Fruit fly (Drosophila melanogaster) whole organism, adult: ENCODE data around the gene RpL7-like.

Experiments used
- CG11617 ChIP-seq: fragments of 200-800 bp; sonication (Bioruptor generic); optimal IDR thresholded peaks from 2 replicates; lab custom pipeline; 2017; ENCODE audit warnings: mild to moderate bottlenecking, missing biosample characterization, missing genetic modification reagents, missing genetic modification characterization
- CG12768 ChIP-seq: fragments of 200-800 bp; sonication (Bioruptor generic); optimal IDR thresholded peaks from 2 replicates; lab custom pipeline; 2017; ENCODE audit warnings: missing biosample characterization, missing genetic modification characterization, mild to moderate bottlenecking, moderate library complexity, missing genetic modification reagents
- CG14711 ChIP-seq: fragments of 200-800 bp; sonication (Bioruptor generic); optimal IDR thresholded peaks from 2 replicates; lab custom pipeline; 2018; ENCODE audit warnings: missing biosample characterization, mild to moderate bottlenecking, missing genetic modification characterization, moderate library complexity
- CG1620 ChIP-seq: fragments of 200-800 bp; sonication (Bioruptor generic); optimal IDR thresholded peaks from 2 replicates; lab custom pipeline; 2016; ENCODE audit warnings: missing biosample characterization, missing genetic modification characterization
- CG33017 ChIP-seq: fragments of 200-800 bp; sonication (Bioruptor generic); optimal IDR thresholded peaks from 2 replicates; lab custom pipeline; 2018; ENCODE audit warnings: missing biosample characterization, mild to moderate bottlenecking, missing genetic modification characterization, moderate library complexity
- CG5204 ChIP-seq: fragments of 200-800 bp; sonication (Bioruptor generic); optimal IDR thresholded peaks from 2 replicates; lab custom pipeline; 2016; ENCODE audit warnings: missing biosample characterization, missing genetic modification characterization
- CG7045 ChIP-seq: fragments of 200-800 bp; sonication (Bioruptor generic); optimal IDR thresholded peaks from 2 replicates; lab custom pipeline; 2017; ENCODE audit warnings: missing biosample characterization, mild to moderate bottlenecking, missing genetic modification characterization
- CG7101 ChIP-seq: fragments of 200-800 bp; sonication (Bioruptor generic); optimal IDR thresholded peaks from 2 replicates; lab custom pipeline; 2018; ENCODE audit warnings: missing biosample characterization, mild to moderate bottlenecking, missing genetic modification characterization, moderate library complexity
- Clk ChIP-seq: fragments of 200-800 bp; sonication (Bioruptor generic); optimal IDR thresholded peaks from 2 replicates; lab custom pipeline; 2017; ENCODE audit warnings: missing biosample characterization, missing genetic modification characterization
- Crg-1 ChIP-seq: fragments of 200-800 bp; sonication (Bioruptor generic); optimal IDR thresholded peaks from 2 replicates; lab custom pipeline; 2016; ENCODE audit warnings: missing biosample characterization, missing genetic modification characterization
- Hr96 ChIP-seq: fragments of 200-800 bp; sonication (Bioruptor generic); optimal IDR thresholded peaks from 2 replicates; lab custom pipeline; 2016; ENCODE audit warnings: missing biosample characterization, missing genetic modification characterization
- Mnt ChIP-seq: fragments of 200-800 bp; sonication (Bioruptor generic); optimal IDR thresholded peaks from 2 replicates; lab custom pipeline; 2016; ENCODE audit warnings: missing biosample characterization, mild to moderate bottlenecking, missing genetic modification characterization
- bab1 ChIP-seq: fragments of 200-800 bp; sonication (Bioruptor generic); optimal IDR thresholded peaks from 3 replicates; lab custom pipeline; 2019; ENCODE audit warnings: missing biosample characterization, mild to moderate bottlenecking, missing genetic modification characterization, moderate library complexity
- cic ChIP-seq: fragments of 200-800 bp; sonication (Bioruptor generic); optimal IDR thresholded peaks from 2 replicates; lab custom pipeline; 2017; ENCODE audit warnings: missing biosample characterization, mild to moderate bottlenecking, missing genetic modification characterization, moderate library complexity
- cnc ChIP-seq, 2 experiments: fragments of >200 bp; optimal IDR thresholded peaks; 2 replicates each; lab custom pipeline; 2017
- kay ChIP-seq: fragments of 200-800 bp; sonication (Bioruptor generic); peaks from one replicate; lab custom pipeline; 2016; ENCODE audit warnings: missing biosample characterization, missing genetic modification characterization, borderline replicate concordance
- ovo ChIP-seq: fragments of 200-800 bp; sonication (Bioruptor generic); optimal IDR thresholded peaks from 2 replicates; lab custom pipeline; 2016; ENCODE audit warnings: missing biosample characterization, missing genetic modification characterization
- pad ChIP-seq: fragments of 200-800 bp; sonication (Bioruptor generic); optimal IDR thresholded peaks from 3 replicates; lab custom pipeline; 2017; ENCODE audit warnings: missing biosample characterization, missing genetic modification characterization, mild to moderate bottlenecking, moderate library complexity, missing genetic modification reagents
- tj ChIP-seq: fragments of 200-800 bp; sonication (Bioruptor generic); optimal IDR thresholded peaks from 3 replicates; lab custom pipeline; 2017; ENCODE audit warnings: missing biosample characterization, mild to moderate bottlenecking, missing genetic modification characterization, moderate library complexity
- toe ChIP-seq: fragments of 200-800 bp; sonication (Bioruptor generic); optimal IDR thresholded peaks from 2 replicates; lab custom pipeline; 2016; ENCODE audit warnings: missing biosample characterization, missing genetic modification characterization

Gene RpL7-like

dm6 chr2L:12044613-12045350 lies 11.3 kb upstream of the RpL7-like start, which contains the start of gene CG6785:
Gene CG6785, minus strand, starts transcription at chr2L:12045200.
- peak; percentile 88 for TF ChIP-seq CG33017 (tag; lab: Kevin White, UChicago)
- peak; percentile 78 for TF ChIP-seq Mnt (GFP tag; lab: Kevin White, UChicago)
- peak; percentile 73 for TF ChIP-seq ovo (GFP tag; lab: Kevin White, UChicago)
- TF ChIP-seq toe: peak; percentile 60
- TF ChIP-seq CG11617 (GFP tag; lab: Kevin White, UChicago): peak; percentile 95
- TF ChIP-seq tj: peak; percentile 81
- peak; percentile 92 for TF ChIP-seq Crg-1 (GFP tag; lab: Kevin White, UChicago)
- TF ChIP-seq pad (GFP tag; lab: Kevin White, UChicago): peak; percentile 69
- TF ChIP-seq CG5204 (GFP tag; lab: Kevin White, UChicago): peak; percentile 79
- peak; percentile 87 for TF ChIP-seq cic (GFP tag; lab: Kevin White, UChicago)
- TF ChIP-seq CG1620 (GFP tag; lab: Kevin White, UChicago): peak; percentile 71
- TF ChIP-seq Hr96 (GFP tag; lab: Kevin White, UChicago): peak; percentile 61
- peak; percentile 90 for TF ChIP-seq CG12768 (GFP tag; lab: Kevin White, UChicago)
- TF ChIP-seq bab1 (GFP tag; lab: Kevin White, UChicago): peak; percentile 93
- peak; percentile 96 for TF ChIP-seq kay (GFP tag; lab: Kevin White, UChicago)
- peak; percentile 96 for TF ChIP-seq CG7101
- peak; percentile 87 for TF ChIP-seq CG14711 (tag; lab: Kevin White, UChicago)
- peak; percentile 56 for TF ChIP-seq Clk
- peak; percentile 83 for TF ChIP-seq CG7045 (GFP tag; lab: Kevin White, UChicago)
- TF ChIP-seq cnc (optimal IDR thresholded peaks at IDR 0.05; lab: Kevin White, UChicago): no peak

DNA sequence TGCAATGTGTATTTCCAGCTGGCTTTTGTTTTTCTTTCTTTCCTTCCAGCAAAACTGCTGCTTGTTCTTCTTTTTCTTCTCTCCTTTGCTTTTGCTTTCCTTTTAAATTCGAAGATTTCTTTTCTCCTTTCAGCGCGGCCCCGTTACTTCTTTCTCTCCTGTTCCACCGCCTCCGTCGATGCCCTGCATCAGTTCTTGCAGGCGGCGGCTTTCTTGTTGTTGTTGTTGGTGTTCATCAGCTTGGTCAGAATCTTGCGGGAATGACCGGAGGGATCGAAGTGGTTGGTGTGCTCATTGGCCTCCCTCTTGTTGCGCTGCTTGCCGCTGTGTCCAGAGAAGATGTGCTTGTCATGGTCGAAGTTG lies 10.6 kb upstream of the RpL7-like start:
- TF ChIP-seq cnc (optimal IDR thresholded peaks at IDR 0.05; lab: Kevin White, UChicago): peak in 1 of 2 experiments; percentile 48
- no peak for TF ChIP-seq Mnt (GFP tag; lab: Kevin White, UChicago)
- peak; percentile 81 for TF ChIP-seq pad (GFP tag; lab: Kevin White, UChicago)

dm6 chr2L:12045941-12046855 lies 9.9 kb upstream of the RpL7-like start, which contains the start of gene CG6770:
Gene CG6770, minus strand, starts transcription at chr2L:12046118.
- TF ChIP-seq CG1620 (GFP tag; lab: Kevin White, UChicago) (peak; percentile 79), Mnt (GFP tag; lab: Kevin White, UChicago) (peak; percentile 70), cic (GFP tag; lab: Kevin White, UChicago) (peak; percentile 45), CG7045 (GFP tag; lab: Kevin White, UChicago) (peak; percentile 82), CG11617 (GFP tag; lab: Kevin White, UChicago) (peak; percentile 95), CG33017 (tag; lab: Kevin White, UChicago) (peak; percentile 97), ovo (GFP tag; lab: Kevin White, UChicago) (peak; percentile 27), Crg-1 (GFP tag; lab: Kevin White, UChicago) (peak; percentile 74), toe (peak; percentile 85), CG12768 (GFP tag; lab: Kevin White, UChicago) (peak; percentile 92), Hr96 (GFP tag; lab: Kevin White, UChicago) (peak; percentile 75), tj (peak; percentile 96), bab1 (GFP tag; lab: Kevin White, UChicago) (peak; percentile 89), kay (GFP tag; lab: Kevin White, UChicago) (peak; percentile 93), CG14711 (tag; lab: Kevin White, UChicago) (peak; percentile 100), Clk (no peak), CG5204 (GFP tag; lab: Kevin White, UChicago) (peak; percentile 85), cnc (optimal IDR thresholded peaks at IDR 0.05; lab: Kevin White, UChicago) (no peak), pad (GFP tag; lab: Kevin White, UChicago) (peak; percentile 43), CG7101 (peak; percentile 97)

dm6 chr2L:12046856-12047230 lies 9.3 kb upstream of the RpL7-like start:
- no peak for TF ChIP-seq CG5204 (GFP tag; lab: Kevin White, UChicago)
- TF ChIP-seq Mnt (GFP tag; lab: Kevin White, UChicago): no peak
- TF ChIP-seq Hr96 (GFP tag; lab: Kevin White, UChicago): no peak
- TF ChIP-seq CG12768 (GFP tag; lab: Kevin White, UChicago): no peak
- TF ChIP-seq Clk: no peak
- TF ChIP-seq pad (GFP tag; lab: Kevin White, UChicago): no peak
- no peak for TF ChIP-seq cnc (optimal IDR thresholded peaks at IDR 0.05; lab: Kevin White, UChicago)
- TF ChIP-seq CG11617 (GFP tag; lab: Kevin White, UChicago): no peak
- no peak for TF ChIP-seq CG1620 (GFP tag; lab: Kevin White, UChicago)
- TF ChIP-seq CG7045 (GFP tag; lab: Kevin White, UChicago): no peak
- no peak for TF ChIP-seq bab1 (GFP tag; lab: Kevin White, UChicago)
- no peak for TF ChIP-seq Crg-1 (GFP tag; lab: Kevin White, UChicago)
- TF ChIP-seq cic (GFP tag; lab: Kevin White, UChicago): no peak

DNA sequence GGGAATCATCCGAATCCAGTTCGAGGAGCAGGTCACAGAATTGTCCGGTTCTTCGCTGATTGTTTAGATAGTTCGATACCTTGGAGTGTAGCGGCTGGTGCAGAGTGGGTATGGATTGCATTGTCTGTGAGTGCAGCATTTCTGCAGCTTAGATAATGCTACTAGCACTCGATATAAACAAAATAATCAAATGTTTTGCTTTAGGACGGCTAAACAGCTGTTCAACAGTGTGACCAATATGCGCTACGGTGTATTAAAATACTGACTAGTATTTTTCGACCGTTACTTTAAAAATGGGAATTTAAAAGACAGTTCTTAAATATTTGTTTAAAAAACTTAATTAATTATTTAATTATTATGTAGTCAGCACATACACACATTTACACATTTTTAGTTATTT lies 7.4 kb upstream of the RpL7-like start, which contains the start of gene Plzf:
Gene Plzf, minus strand, starts transcription at position 196 of the 400 bp plus-strand sequence.
- TF ChIP-seq CG14711 (tag; lab: Kevin White, UChicago): no peak
- no peak for TF ChIP-seq CG33017 (tag; lab: Kevin White, UChicago)
- TF ChIP-seq tj: no peak
- TF ChIP-seq cic (GFP tag; lab: Kevin White, UChicago): no peak
- no peak for TF ChIP-seq pad (GFP tag; lab: Kevin White, UChicago)
- no peak for TF ChIP-seq Clk
- TF ChIP-seq ovo (GFP tag; lab: Kevin White, UChicago): no peak
- TF ChIP-seq CG5204 (GFP tag; lab: Kevin White, UChicago): no peak
- no peak for TF ChIP-seq toe
- TF ChIP-seq CG12768 (GFP tag; lab: Kevin White, UChicago): no peak
- TF ChIP-seq bab1 (GFP tag; lab: Kevin White, UChicago): no peak
- TF ChIP-seq cnc (optimal IDR thresholded peaks at IDR 0.05; lab: Kevin White, UChicago): no peak
- no peak for TF ChIP-seq CG7101
- no peak for TF ChIP-seq kay (GFP tag; lab: Kevin White, UChicago)
